Worm (Caenorhabditis elegans) whole organism, L4/young adult: ENCODE data around the gene brd-1.

Experiments
- W03F9.2 ChIP-seq: fragments of 150-350 bp; optimal IDR thresholded peaks from 2 replicates; lab custom pipeline; 2014; ENCODE audit warnings: missing biosample characterization, missing genetic modification characterization
- him-1 ChIP-seq: sonication (generic microtip); optimal IDR thresholded peaks from 2 replicates; lab custom pipeline; 2016; ENCODE audit warnings: missing genotype, missing genetic modification reagents, missing genetic modification characterization, missing compliant biosample characterization

DNA sequence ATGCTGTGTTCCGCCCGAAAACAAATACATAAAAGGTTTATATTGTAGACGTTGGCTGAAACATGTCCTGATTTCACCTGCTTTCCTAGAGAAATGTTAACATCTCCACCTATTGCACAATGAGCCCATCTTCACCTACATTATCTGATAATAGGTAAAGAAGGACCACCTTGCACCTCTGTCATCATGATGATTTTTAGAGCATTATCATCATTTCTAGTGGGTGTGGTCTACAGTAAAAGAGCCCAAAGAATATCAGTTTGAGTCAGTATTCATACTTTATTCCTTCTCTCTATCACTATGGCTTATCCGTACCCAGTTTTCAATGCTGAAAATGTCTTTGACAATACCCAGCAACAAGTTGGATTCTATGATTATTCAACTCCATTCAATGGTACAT, 5.1 kb downstream of the brd-1 start, which contains the start of gene med-2:
- TF ChIP-seq him-1: no peak
- TF ChIP-seq W03F9.2 (tag; lab: Kevin White, UChicago): no peak
